Fruit fly (Drosophila melanogaster) ovary, adult (tissue): Measurements from ENCODE around the gene UbcE2H.

Source experiments
- CG17801 ChIP-seq: fragments of 200-800 bp; optimal IDR thresholded peaks from 2 replicates; lab custom pipeline; 2019; ENCODE audit warnings: missing biosample characterization, mild to moderate bottlenecking, missing genetic modification characterization, moderate library complexity; ENCODE audit not compliant: partially characterized antibody

UbcE2H gene

dm6 chrX:8116813-8117212 is 22.9 kb upstream of the UbcE2H start, which contains the start of gene CG1575:
Gene CG1575, plus strand, starts transcription at chrX:8117012.
- no peak for TF ChIP-seq CG17801

- no peak for TF ChIP-seq CG17801
Observed at dm6 chrX:8115717-8116311, 21.9 kb upstream of the UbcE2H start, which contains the start of gene Gclc. Gene Gclc, minus strand, starts transcription at chrX:8116147.

dm6 chrX:8115343-8115676 is 21.4 kb upstream of the UbcE2H start:
- no peak for TF ChIP-seq CG17801

dm6 chrX:8114476-8115342 is 20.8 kb upstream of the UbcE2H start:
- peak; percentile 72 for TF ChIP-seq CG17801

- TF ChIP-seq CG17801 = peak; percentile 61
Observed at dm6 chrX:8113386-8114279, 19.8 kb upstream of the UbcE2H start.

dm6 chrX:8112715-8113114 is 18.9 kb upstream of the UbcE2H start:
- TF ChIP-seq CG17801 = no peak

- no peak for TF ChIP-seq CG17801
Observed at dm6 chrX:8110984-8111383, 17.1 kb upstream of the UbcE2H start.

- no peak for TF ChIP-seq CG17801
Observed at dm6 chrX:8107936-8108335, 14.1 kb upstream of the UbcE2H start.

- peak; percentile 6 for TF ChIP-seq CG17801
Observed at dm6 chrX:8106281-8107050, 12.6 kb upstream of the UbcE2H start.

dm6 chrX:8101479-8102198 is 7.8 kb upstream of the UbcE2H start, which contains the start of gene CG2258:
Gene CG2258, minus strand, starts transcription at chrX:8102095.
- TF ChIP-seq CG17801 = peak; percentile 98

- TF ChIP-seq CG17801 = no peak
Observed at dm6 chrX:8100826-8101079, 6.9 kb upstream of the UbcE2H start.

dm6 chrX:8100026-8100825 is 6.4 kb upstream of the UbcE2H start:
- peak; percentile 20 for TF ChIP-seq CG17801

- peak; percentile 22 for TF ChIP-seq CG17801
Observed at dm6 chrX:8092893-8093721, 757 bp downstream of the UbcE2H start.
